Fruit fly (Drosophila melanogaster) whole organism, embryonic: ENCODE measurements around the gene Pex10.

Experiments
- Ada2b ChIP-seq: fragments of 200-800 bp; sonication (Bioruptor generic); IDR thresholded peaks from 2 replicates; pipeline ENCODE4 v1.3.6; 2022; ENCODE audit warnings: missing biosample characterization, missing genetic modification characterization
- CG10321 ChIP-seq: fragments of 200-800 bp; sonication (Bioruptor generic); IDR thresholded peaks from 2 replicates; pipeline ENCODE4 v1.3.6; 2022; ENCODE audit warnings: missing biosample characterization, missing genetic modification characterization
- CG1233 ChIP-seq: fragments of 200-800 bp; sonication (Bioruptor generic); optimal IDR thresholded peaks from 4 replicates; lab custom pipeline; 2018; ENCODE audit warnings: missing biosample characterization, mild to moderate bottlenecking, missing genetic modification characterization
- CG12744 ChIP-seq: fragments of 200-800 bp; sonication (Bioruptor generic); optimal IDR thresholded peaks from 2 replicates; lab custom pipeline; 2016; ENCODE audit warnings: missing biosample characterization, missing genetic modification characterization
- CG17568 ChIP-seq: fragments of 200-800 bp; sonication (Bioruptor generic); optimal IDR thresholded peaks from 2 replicates; lab custom pipeline; 2018; ENCODE audit warnings: missing biosample characterization, mild to moderate bottlenecking, missing genetic modification characterization, moderate library complexity
- CG17802 ChIP-seq: fragments of 200-800 bp; sonication (Bioruptor generic); optimal IDR thresholded peaks from 2 replicates; lab custom pipeline; 2018; ENCODE audit warnings: missing biosample characterization, mild to moderate bottlenecking, missing genetic modification characterization, moderate library complexity
- CG18764 ChIP-seq: fragments of 200-800 bp; sonication (Bioruptor generic); optimal IDR thresholded peaks from 3 replicates; lab custom pipeline; 2016; ENCODE audit warnings: missing biosample characterization, missing genetic modification characterization
- CG2199 ChIP-seq: fragments of 200-800 bp; sonication (Bioruptor generic); IDR thresholded peaks from 3 replicates; pipeline ENCODE4 v1.3.6; 2022; ENCODE audit warnings: missing biosample characterization, missing genetic modification characterization
- CG2889 ChIP-seq: fragments of 200-800 bp; sonication (Bioruptor generic); IDR thresholded peaks from 3 replicates; pipeline ENCODE4 v1.3.6; 2022; ENCODE audit warnings: missing biosample characterization, missing genetic modification characterization
- CG4404 ChIP-seq: fragments of 200-800 bp; sonication (Bioruptor generic); IDR thresholded peaks from 2 replicates; pipeline ENCODE4 v1.3.6; 2022; ENCODE audit warnings: missing biosample characterization, missing genetic modification characterization
- CG7786 ChIP-seq: fragments of 200-800 bp; sonication (Bioruptor generic); optimal IDR thresholded peaks from 2 replicates; lab custom pipeline; 2016; ENCODE audit warnings: missing biosample characterization, missing genetic modification characterization
- CG7928 ChIP-seq: fragments of 200-800 bp; sonication (Bioruptor generic); optimal IDR thresholded peaks from 2 replicates; lab custom pipeline; 2017; ENCODE audit warnings: missing biosample characterization, mild to moderate bottlenecking, missing genetic modification characterization
- CG7987 ChIP-seq: fragments of 200-800 bp; sonication (Bioruptor generic); optimal IDR thresholded peaks from 2 replicates; lab custom pipeline; 2018; ENCODE audit warnings: missing biosample characterization, mild to moderate bottlenecking, missing genetic modification characterization, moderate library complexity
- CG9817 ChIP-seq: fragments of 200-800 bp; sonication (Bioruptor generic); optimal IDR thresholded peaks from 2 replicates; lab custom pipeline; 2018; ENCODE audit warnings: missing biosample characterization, mild to moderate bottlenecking, missing genetic modification characterization, moderate library complexity
- CHES-1-like ChIP-seq: fragments of 200-800 bp; sonication (Bioruptor generic); optimal IDR thresholded peaks from 2 replicates; lab custom pipeline; 2016; ENCODE audit warnings: missing biosample characterization, missing genetic modification characterization
- Dref ChIP-seq: fragments of 200-800 bp; sonication (Bioruptor generic); IDR thresholded peaks from 2 replicates; pipeline ENCODE4 v1.3.6; 2022; ENCODE audit warnings: missing biosample characterization, missing genetic modification characterization
- E2f2 ChIP-seq: fragments of 200-800 bp; sonication (Bioruptor generic); IDR thresholded peaks from 2 replicates; pipeline ENCODE4 v1.3.6; 2022; ENCODE audit warnings: missing biosample characterization, missing genetic modification characterization
- Ets65A ChIP-seq: fragments of 200-800 bp; sonication (Bioruptor generic); peaks from one replicate; lab custom pipeline; 2016; ENCODE audit warnings: missing biosample characterization, missing genetic modification characterization
- Hmx ChIP-seq: fragments of 200-800 bp; sonication (Bioruptor generic); optimal IDR thresholded peaks from 2 replicates; lab custom pipeline; 2016; ENCODE audit warnings: missing biosample characterization, missing genetic modification characterization
- Lim3 ChIP-seq: fragments of 200-800 bp; sonication (Bioruptor generic); IDR thresholded peaks from 2 replicates; pipeline ENCODE4 v1.3.6; 2022; ENCODE audit warnings: missing biosample characterization, missing genetic modification characterization
- Lpt ChIP-seq: fragments of >200 bp; optimal IDR thresholded peaks from 2 replicates; lab custom pipeline; 2018; ENCODE audit warnings: missing biosample characterization, missing genetic modification characterization
- Mes4 ChIP-seq: fragments of 200-800 bp; sonication (Bioruptor generic); optimal IDR thresholded peaks from 2 replicates; lab custom pipeline; 2016; ENCODE audit warnings: missing biosample characterization, missing genetic modification characterization
- Oaz ChIP-seq: fragments of 200-800 bp; sonication (Bioruptor generic); IDR thresholded peaks from 2 replicates; pipeline ENCODE4 v1.3.6; 2022; ENCODE audit warnings: missing biosample characterization, missing genetic modification characterization
- Xrp1 ChIP-seq: fragments of 200-800 bp; sonication (Bioruptor generic); IDR thresholded peaks from 2 replicates; pipeline ENCODE4 v1.3.6; 2022; ENCODE audit warnings: missing biosample characterization, missing genetic modification characterization
- ap ChIP-seq: fragments of 200-800 bp; sonication (Bioruptor generic); IDR thresholded peaks from 2 replicates; pipeline ENCODE4 v1.3.6; 2022; ENCODE audit warnings: missing biosample characterization, missing genetic modification characterization
- az2 ChIP-seq: fragments of 200-800 bp; sonication (Bioruptor generic); optimal IDR thresholded peaks from 3 replicates; lab custom pipeline; 2016; ENCODE audit warnings: missing biosample characterization, missing genetic modification characterization
- bab2 ChIP-seq: fragments of 200-800 bp; sonication (Bioruptor generic); optimal IDR thresholded peaks from 2 replicates; lab custom pipeline; 2016; ENCODE audit warnings: missing biosample characterization, missing genetic modification characterization
- bbx ChIP-seq: fragments of 200-800 bp; sonication (Bioruptor generic); IDR thresholded peaks from 2 replicates; pipeline ENCODE4 v1.3.6; 2022; ENCODE audit warnings: missing biosample characterization, missing genetic modification characterization; ENCODE audit not compliant: partially characterized antibody
- chn ChIP-seq: fragments of 200-800 bp; sonication (Bioruptor generic); optimal IDR thresholded peaks from 2 replicates; lab custom pipeline; 2016; ENCODE audit warnings: missing biosample characterization, missing genetic modification characterization
- crc ChIP-seq: fragments of 200-800 bp; sonication (Bioruptor generic); optimal IDR thresholded peaks from 2 replicates; lab custom pipeline; 2016; ENCODE audit warnings: missing biosample characterization, missing genetic modification characterization
- croc ChIP-seq: fragments of 200-800 bp; sonication (Bioruptor generic); conservative IDR thresholded peaks from 3 replicates; pipeline ENCODE4 v1.3.6; 2022; ENCODE audit warnings: missing biosample characterization, missing genetic modification characterization
- dimm ChIP-seq: fragments of 200-800 bp; sonication (Bioruptor generic); IDR thresholded peaks from 2 replicates; pipeline ENCODE4 v1.3.6; 2022; ENCODE audit warnings: missing biosample characterization, missing genetic modification characterization
- grau ChIP-seq: fragments of 200-800 bp; optimal IDR thresholded peaks from 3 replicates; lab custom pipeline; 2019; ENCODE audit warnings: missing biosample characterization, mild to moderate bottlenecking, missing genetic modification characterization, moderate library complexity
- grn ChIP-seq: fragments of 200-800 bp; sonication (Bioruptor generic); optimal IDR thresholded peaks from 3 replicates; lab custom pipeline; 2017; ENCODE audit warnings: missing biosample characterization, missing genetic modification characterization
- gsb-n ChIP-seq: fragments of 200-800 bp; sonication (Bioruptor generic); optimal IDR thresholded peaks from 3 replicates; lab custom pipeline; 2018; ENCODE audit warnings: missing biosample characterization, mild to moderate bottlenecking, missing genetic modification characterization
- h ChIP-seq: fragments of >200 bp; optimal IDR thresholded peaks from 2 replicates; lab custom pipeline; 2017
- lov ChIP-seq, 2 experiments: fragments of 200-800 bp in 1 of 2; fragments of >200 bp in 1 of 2; sonication (Bioruptor generic) in 1 of 2; IDR thresholded peaks in 1 of 2; optimal IDR thresholded peaks in 1 of 2; 2 replicates in 1 of 2; 3 replicates in 1 of 2; pipeline versions ENCODE4 v1.3.6 to Lab custom; 2017 to 2022; ENCODE audit warnings: missing biosample characterization in 1 of 2, missing genetic modification characterization in 1 of 2
- maf-S ChIP-seq: fragments of 200-800 bp; sonication (Bioruptor generic); optimal IDR thresholded peaks from 2 replicates; lab custom pipeline; 2016; ENCODE audit warnings: missing biosample characterization, missing genetic modification characterization
- nerfin-1 ChIP-seq: fragments of 200-800 bp; sonication (Bioruptor generic); optimal IDR thresholded peaks from 3 replicates; lab custom pipeline; 2019; ENCODE audit warnings: missing biosample characterization, mild to moderate bottlenecking, missing genetic modification characterization, moderate library complexity
- nmo ChIP-seq: fragments of 200-800 bp; sonication (Bioruptor generic); optimal IDR thresholded peaks from 2 replicates; lab custom pipeline; 2018; ENCODE audit warnings: missing biosample characterization, mild to moderate bottlenecking, missing genetic modification characterization, moderate library complexity
- psq ChIP-seq: fragments of 200-800 bp; sonication (Bioruptor generic); optimal IDR thresholded peaks from 2 replicates; lab custom pipeline; 2017; ENCODE audit warnings: missing biosample characterization, missing genetic modification characterization
- rib ChIP-seq: fragments of 200-800 bp; sonication (Bioruptor generic); IDR thresholded peaks from 2 replicates; pipeline ENCODE4 v1.3.6; 2022; ENCODE audit warnings: missing biosample characterization, missing genetic modification characterization
- sim ChIP-seq: fragments of 200-800 bp; sonication (Bioruptor generic); IDR thresholded peaks from 2 replicates; pipeline ENCODE4 v1.3.6; 2022; ENCODE audit warnings: missing biosample characterization, missing genetic modification characterization
- slbo ChIP-seq: fragments of 200-800 bp; sonication (Bioruptor generic); IDR thresholded peaks from 2 replicates; pipeline ENCODE4 v1.3.6; 2022; ENCODE audit warnings: missing biosample characterization, missing genetic modification characterization
- so ChIP-seq: fragments of 200-800 bp; sonication (Bioruptor generic); IDR thresholded peaks from 3 replicates; pipeline ENCODE4 v1.3.6; 2022; ENCODE audit warnings: missing biosample characterization, missing genetic modification characterization
- ssp ChIP-seq: fragments of 200-800 bp; sonication (Bioruptor generic); IDR thresholded peaks from 2 replicates; pipeline ENCODE4 v1.3.6; 2022; ENCODE audit warnings: missing biosample characterization, missing genetic modification characterization
- tll ChIP-seq, 2 experiments: fragments of 200-800 bp in 1 of 2; fragments of >200 bp in 1 of 2; sonication (Bioruptor generic) in 1 of 2; optimal IDR thresholded peaks; 2 replicates each; lab custom pipeline; 2017 to 2019; ENCODE audit warnings: missing biosample characterization in 2 of 2, missing genetic modification characterization in 2 of 2, mild to moderate bottlenecking in 1 of 2, moderate library complexity in 1 of 2
- tna ChIP-seq: fragments of 200-800 bp; sonication (Bioruptor generic); IDR thresholded peaks from 2 replicates; pipeline ENCODE4 v1.3.6; 2022; ENCODE audit warnings: missing biosample characterization, missing genetic modification characterization; ENCODE audit not compliant: partially characterized antibody
- tx ChIP-seq: fragments of 200-800 bp; sonication (Bioruptor generic); optimal IDR thresholded peaks from 2 replicates; lab custom pipeline; 2016; ENCODE audit warnings: missing biosample characterization, missing genetic modification characterization
- vnd ChIP-seq: fragments of 200-800 bp; sonication (Bioruptor generic); IDR thresholded peaks from 3 replicates; pipeline ENCODE4 v1.3.6; 2022; ENCODE audit warnings: missing biosample characterization, missing genetic modification characterization; ENCODE audit not compliant: partially characterized antibody

The Pex10 gene

DNA sequence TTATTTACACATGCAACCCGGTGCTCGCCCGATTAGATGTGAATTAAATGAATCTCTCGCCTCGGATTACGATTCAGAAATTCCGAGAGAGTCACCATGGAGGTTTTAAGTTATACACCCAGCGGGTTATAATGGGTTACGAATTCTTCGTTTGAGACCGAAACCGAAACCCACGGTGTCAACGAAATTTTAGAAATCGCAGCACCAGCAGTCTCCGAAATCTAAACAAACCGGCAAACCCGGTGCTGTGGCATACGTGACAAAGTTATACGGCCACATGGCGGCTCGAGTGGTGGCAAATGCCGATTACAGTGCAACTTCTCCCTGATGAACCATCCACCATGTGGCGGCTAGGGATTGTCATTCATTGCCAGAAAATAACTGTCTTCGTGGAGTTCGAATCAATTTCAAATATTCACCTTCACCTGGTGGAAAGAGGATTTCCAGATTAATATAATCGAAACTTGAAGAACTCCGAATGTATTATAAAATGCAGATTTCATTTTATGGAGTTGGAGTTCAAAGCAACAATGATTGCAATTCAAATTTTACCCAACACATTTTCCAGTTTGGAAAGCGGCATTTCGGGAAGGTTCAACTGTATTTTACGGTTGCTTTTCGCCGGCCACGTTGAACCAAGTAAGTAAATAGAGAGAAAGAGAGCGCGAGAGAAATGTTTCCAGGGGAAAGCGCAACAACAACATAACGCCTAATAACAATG lies 42.0 kb upstream of the Pex10 start (continued):
- TF ChIP-seq Dref (no peak), CG10321 (GFP tag; lab: Robert Waterston, UW) (no peak), CG7928 (GFP tag; lab: Kevin White, UChicago) (no peak), lov (optimal IDR thresholded peaks at IDR 0.05; lab: Kevin White, UChicago) (no peak), lov (GFP tag; IDR thresholded peaks at IDR 0.05; lab: Robert Waterston, UW) (no peak), Lpt (GFP tag; lab: Kevin White, UChicago) (no peak), Mes4 (GFP tag; lab: Kevin White, UChicago) (peak; percentile 57), sim (0 out of 2 replicates have a peak, but pooled peaks have one; percentile 6), chn (GFP tag; lab: Kevin White, UChicago) (peak; percentile 65), CG9817 (peak; percentile 66), slbo (GFP tag; lab: Robert Waterston, UW) (peak; percentile 48; the same call in 1 of the 2 replicates), az2 (GFP tag; lab: Kevin White, UChicago) (peak; percentile 78), Lim3 (GFP tag; lab: Robert Waterston, UW) (no peak), CG1233 (GFP tag; lab: Kevin White, UChicago) (peak; percentile 71), CG2889 (GFP tag; lab: Robert Waterston, UW) (no peak), psq (GFP tag; lab: Kevin White, UChicago) (peak; percentile 24), grn (GFP tag; lab: Kevin White, UChicago) (no peak), tll (GFP tag; optimal IDR thresholded peaks at IDR 0.05; lab: Kevin White, UChicago) (no peak), so (GFP tag; lab: Robert Waterston, UW) (peak; percentile 78), CG4404 (peak; percentile 66), bab2 (GFP tag; lab: Kevin White, UChicago) (peak; percentile 73), CG12744 (GFP tag; lab: Kevin White, UChicago) (peak; percentile 16), gsb-n (tag; lab: Kevin White, UChicago) (peak; percentile 82), CG7987 (no peak), crc (GFP tag; lab: Kevin White, UChicago) (no peak), CHES-1-like (GFP tag; lab: Kevin White, UChicago) (peak; percentile 62), tx (GFP tag; lab: Kevin White, UChicago) (peak; percentile 52), CG18764 (GFP tag; lab: Kevin White, UChicago) (peak; percentile 33), CG7786 (peak; percentile 66), bbx (GFP tag; lab: Robert Waterston, UW) (no peak), E2f2 (peak; percentile 35; the same call in 1 of the 2 replicates), CG17568 (GFP tag; lab: Kevin White, UChicago) (peak; percentile 32), nerfin-1 (tag; lab: Kevin White, UChicago) (peak; percentile 70), vnd (GFP tag; lab: Robert Waterston, UW) (no peak), CG2199 (peak; percentile 76; the same call in 2 of the 3 replicates), ssp (peak; percentile 41; the same call in 1 of the 2 replicates), tna (GFP tag; lab: Robert Waterston, UW) (no peak), ap (no peak; the same call in 1 of the 2 replicates), h (lab: Kevin White, UChicago) (no peak), Ada2b (GFP tag; lab: Robert Waterston, UW) (peak; percentile 66), dimm (GFP tag; lab: Robert Waterston, UW) (no peak), Ets65A (peak; percentile 95), nmo (GFP tag; lab: Kevin White, UChicago) (peak; percentile 85), maf-S (peak; percentile 31), grau (peak; percentile 99), Oaz (GFP tag; lab: Robert Waterston, UW) (no peak), Hmx (GFP tag; lab: Kevin White, UChicago) (peak; percentile 38), rib (GFP tag; lab: Robert Waterston, UW) (no peak), CG17802 (tag; lab: Kevin White, UChicago) (peak; percentile 28), Xrp1 (GFP tag; lab: Robert Waterston, UW) (peak; percentile 70), croc (GFP tag; lab: Robert Waterston, UW) (peak; percentile 76)
